Worm (Caenorhabditis elegans): ENCODE measurements around the gene pgp-3.

The pgp-3 gene

ce11 chrX:11365995-11366394 is 14.0 kb downstream of the pgp-3 start:
- TF ChIP-seq T23F11.4 (GFP tag; optimal IDR thresholded peaks at IDR 0.05), result no peak
- peak; percentile 38 for TF ChIP-seq ceh-48 (tag; optimal IDR thresholded peaks at IDR 0.05)
- peak; percentile 10 for TF ChIP-seq ref-2 (tag; optimal IDR thresholded peaks at IDR 0.05)

ce11 chrX:11367087-11367486 is 15.1 kb downstream of the pgp-3 start:
- no peak for TF ChIP-seq sox-4 (tag; optimal IDR thresholded peaks at IDR 0.05)
- TF ChIP-seq hlh-6 (tag; optimal IDR thresholded peaks at IDR 0.05), result no peak
- TF ChIP-seq pax-1 (tag; optimal IDR thresholded peaks at IDR 0.05), result no peak
- no peak for TF ChIP-seq madf-2 (tag; optimal IDR thresholded peaks at IDR 0.05)
- TF ChIP-seq hlh-13 (GFP tag; optimal IDR thresholded peaks at IDR 0.05), result no peak
- no peak for TF ChIP-seq T23F11.4 (GFP tag; optimal IDR thresholded peaks at IDR 0.05)
- TF ChIP-seq ceh-18 (tag; optimal IDR thresholded peaks at IDR 0.05), result no peak
- TF ChIP-seq ceh-24 (tag; optimal IDR thresholded peaks at IDR 0.05), result no peak

DNA sequence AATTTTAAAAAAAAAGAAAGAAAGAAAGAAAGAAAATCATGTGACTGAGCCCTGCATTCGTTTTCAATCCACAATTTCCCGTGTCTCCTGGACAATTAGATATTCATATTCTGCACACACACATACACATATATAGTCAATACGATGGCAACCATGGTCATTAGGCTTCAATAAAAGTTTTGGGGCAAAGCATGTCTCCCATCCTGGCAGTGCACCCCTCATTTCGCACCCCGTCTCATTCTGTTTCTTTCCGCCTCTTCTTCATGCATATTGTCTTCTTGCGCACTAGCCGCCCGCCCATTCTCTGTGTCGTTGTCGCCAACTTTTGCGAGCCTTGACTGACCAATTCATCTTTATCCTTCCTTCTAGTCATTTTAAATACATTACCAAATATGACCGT is 15.7 kb downstream of the pgp-3 start:
- no peak for TF ChIP-seq ceh-9 (tag; optimal IDR thresholded peaks at IDR 0.05)
- TF ChIP-seq pag-3 (tag; optimal IDR thresholded peaks at IDR 0.05; ENCODE audit: borderline replicate concordance), result no peak
- no peak for TF ChIP-seq madf-2 (tag; optimal IDR thresholded peaks at IDR 0.05)
- TF ChIP-seq dve-1 (tag; optimal IDR thresholded peaks at IDR 0.05), result no peak
- TF ChIP-seq eyg-1 (tag; optimal IDR thresholded peaks at IDR 0.05), result no peak
- no peak for TF ChIP-seq lin-11 (tag; optimal IDR thresholded peaks at IDR 0.05)
- TF ChIP-seq hlh-6 (tag; optimal IDR thresholded peaks at IDR 0.05), result no peak
- no peak for TF ChIP-seq ztf-16 (tag; optimal IDR thresholded peaks at IDR 0.05)
- TF ChIP-seq hlh-15 (tag; optimal IDR thresholded peaks at IDR 0.05), result no peak
- peak; percentile 78 for TF ChIP-seq unc-42 (tag; optimal IDR thresholded peaks at IDR 0.05)
- no peak for TF ChIP-seq sox-2 (GFP tag; IDR thresholded peaks at IDR 0.05)
- TF ChIP-seq syd-9 (tag; optimal IDR thresholded peaks at IDR 0.05), result no peak
- no peak for TF ChIP-seq sdc-2 (tag; optimal IDR thresholded peaks at IDR 0.05)
- TF ChIP-seq pqm-1 (tag; optimal IDR thresholded peaks at IDR 0.05), result no peak
- peak; percentile 2 for TF ChIP-seq unc-55 (GFP tag; optimal IDR thresholded peaks at IDR 0.05)
- no peak for TF ChIP-seq hlh-13 (GFP tag; optimal IDR thresholded peaks at IDR 0.05)
- peak; percentile 25 for TF ChIP-seq tbx-2 (tag; optimal IDR thresholded peaks at IDR 0.05)
- TF ChIP-seq fkh-10 (GFP tag; optimal IDR thresholded peaks at IDR 0.05), result no peak
- no peak for TF ChIP-seq lim-6 (tag; optimal IDR thresholded peaks at IDR 0.05)
- TF ChIP-seq ama-1 (optimal IDR thresholded peaks at IDR 0.05), result no peak
- no peak for TF ChIP-seq ceh-24 (tag; optimal IDR thresholded peaks at IDR 0.05)
- TF ChIP-seq sox-4 (tag; optimal IDR thresholded peaks at IDR 0.05), result no peak
- no peak for TF ChIP-seq nhr-11 (tag; optimal IDR thresholded peaks at IDR 0.05)
- TF ChIP-seq ceh-14 (tag; optimal IDR thresholded peaks at IDR 0.05), result no peak
- TF ChIP-seq ceh-30 (tag; optimal IDR thresholded peaks at IDR 0.05), result no peak
- TF ChIP-seq tbx-7 (tag; optimal IDR thresholded peaks at IDR 0.05), result no peak
- peak; percentile 67 for TF ChIP-seq ceh-31 (tag; optimal IDR thresholded peaks at IDR 0.05)
- TF ChIP-seq ref-2 (tag; optimal IDR thresholded peaks at IDR 0.05), result peak; percentile 26
- TF ChIP-seq unc-86 (tag; optimal IDR thresholded peaks at IDR 0.05), result no peak

DNA sequence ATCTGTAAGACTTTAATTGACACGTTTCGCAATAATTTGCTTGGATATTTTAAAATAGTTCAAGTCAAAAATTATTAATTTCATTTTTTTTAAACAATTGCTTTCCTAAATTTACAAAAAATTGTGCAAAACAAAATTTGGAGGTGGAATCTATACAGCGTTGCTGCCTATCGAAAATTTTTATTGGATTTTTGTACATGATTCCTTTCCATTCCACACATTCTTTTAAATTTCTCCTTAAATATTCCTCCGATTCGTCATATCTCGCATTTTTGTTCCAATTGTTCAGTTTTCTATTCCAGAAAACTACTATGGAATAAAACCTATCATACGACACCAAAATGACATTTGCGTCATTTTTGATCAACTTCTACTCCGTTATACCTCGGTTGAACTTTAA is 16.5 kb downstream of the pgp-3 start, which contains the start of gene ttyh-1:
ttyh-1 (plus strand) TSS at position 301 of the 400 bp plus-strand sequence.
- no peak for TF ChIP-seq lim-6 (tag; optimal IDR thresholded peaks at IDR 0.05)
- TF ChIP-seq ceh-14 (tag; optimal IDR thresholded peaks at IDR 0.05), result no peak
- TF ChIP-seq T23F11.4 (GFP tag; optimal IDR thresholded peaks at IDR 0.05), result no peak
- no peak for TF ChIP-seq unc-42 (tag; optimal IDR thresholded peaks at IDR 0.05)
- TF ChIP-seq fax-1 (tag; optimal IDR thresholded peaks at IDR 0.05), result no peak
- TF ChIP-seq Y22D7AL.16 (tag; optimal IDR thresholded peaks at IDR 0.05), result no peak
- TF ChIP-seq sox-2 (GFP tag; IDR thresholded peaks at IDR 0.05), result no peak
- no peak for TF ChIP-seq ceh-24 (tag; optimal IDR thresholded peaks at IDR 0.05)
- no peak for TF ChIP-seq elt-2 (tag; optimal IDR thresholded peaks at IDR 0.05)
- TF ChIP-seq rnt-1 (tag; optimal IDR thresholded peaks at IDR 0.05), result no peak
- TF ChIP-seq K02D7.2 (tag; optimal IDR thresholded peaks at IDR 0.05), result no peak
- no peak for TF ChIP-seq K09A11.1 (tag; optimal IDR thresholded peaks at IDR 0.05; ENCODE audit: insufficient read depth)
- TF ChIP-seq dmd-4 (tag; optimal IDR thresholded peaks at IDR 0.05; ENCODE audit: borderline replicate concordance), result no peak
- TF ChIP-seq pat-9 (tag; optimal IDR thresholded peaks at IDR 0.05), result no peak
- no peak for TF ChIP-seq ttx-3 (tag; optimal IDR thresholded peaks at IDR 0.05)
- no peak for TF ChIP-seq F13H6.1 (tag; optimal IDR thresholded peaks at IDR 0.05)
- no peak for TF ChIP-seq unc-3 (GFP tag; conservative IDR thresholded peaks at IDR 0.05)
- no peak for TF ChIP-seq unc-3 (tag; optimal IDR thresholded peaks at IDR 0.05)
- no peak for TF ChIP-seq pros-1 (tag; optimal IDR thresholded peaks at IDR 0.05)
- no peak for TF ChIP-seq ahr-1 (tag; optimal IDR thresholded peaks at IDR 0.05)
- no peak for TF ChIP-seq nhr-11 (tag; optimal IDR thresholded peaks at IDR 0.05)

Measured in whole organism, late embryonic.